Fruit fly (Drosophila melanogaster) whole organism, embryonic: Measurements from ENCODE around the gene CG4594.
A peak's percentile ranks its signal among the peaks of the same experiment; 100 is the strongest.

ENCODE experiments used
- Aef1 ChIP-seq: fragments of 200-800 bp; sonication (Bioruptor generic); IDR thresholded peaks from 3 replicates; pipeline ENCODE4 v1.3.6; 2022; ENCODE audit warnings: missing biosample characterization, missing genetic modification characterization
- B-H1 ChIP-seq: fragments of 200-800 bp; sonication (Bioruptor generic); IDR thresholded peaks from 3 replicates; pipeline ENCODE4 v1.3.6; 2022; ENCODE audit warnings: missing biosample characterization, missing genetic modification characterization
- C15 ChIP-seq: fragments of 200-800 bp; sonication (Bioruptor generic); IDR thresholded peaks from 3 replicates; pipeline ENCODE4 v1.3.6; 2022; ENCODE audit warnings: missing biosample characterization, missing genetic modification characterization
- CG10267 ChIP-seq: fragments of 200-800 bp; sonication (Bioruptor generic); optimal IDR thresholded peaks from 2 replicates; lab custom pipeline; 2018; ENCODE audit warnings: missing biosample characterization, mild to moderate bottlenecking, missing genetic modification characterization, moderate library complexity
- CG10979 ChIP-seq: fragments of 200-800 bp; sonication (Bioruptor generic); optimal IDR thresholded peaks from 2 replicates; lab custom pipeline; 2018; ENCODE audit warnings: missing biosample characterization, mild to moderate bottlenecking, missing genetic modification characterization, moderate library complexity
- CG11504 ChIP-seq: fragments of 200-800 bp; sonication (Bioruptor generic); optimal IDR thresholded peaks from 3 replicates; lab custom pipeline; 2019; ENCODE audit warnings: missing biosample characterization, mild to moderate bottlenecking, missing genetic modification characterization, moderate library complexity
- CG11723 ChIP-seq: fragments of 200-800 bp; sonication (Bioruptor generic); optimal IDR thresholded peaks from 2 replicates; lab custom pipeline; 2017; ENCODE audit warnings: missing biosample characterization, mild to moderate bottlenecking, missing genetic modification characterization
- CG13624 ChIP-seq: fragments of 200-800 bp; sonication (Bioruptor generic); optimal IDR thresholded peaks from 2 replicates; lab custom pipeline; 2016; ENCODE audit warnings: missing biosample characterization, missing genetic modification characterization
- CG13894 ChIP-seq: fragments of 200-800 bp; sonication (Bioruptor generic); optimal IDR thresholded peaks from 3 replicates; lab custom pipeline; 2018; ENCODE audit warnings: missing biosample characterization, mild to moderate bottlenecking, missing genetic modification characterization, moderate library complexity
- CG14710 ChIP-seq: fragments of 200-800 bp; sonication (Bioruptor generic); optimal IDR thresholded peaks from 3 replicates; lab custom pipeline; 2019; ENCODE audit warnings: missing biosample characterization, mild to moderate bottlenecking, missing genetic modification characterization, moderate library complexity
- CG15011 ChIP-seq: fragments of 200-800 bp; sonication (Bioruptor generic); optimal IDR thresholded peaks from 3 replicates; lab custom pipeline; 2018; ENCODE audit warnings: missing biosample characterization, mild to moderate bottlenecking, missing genetic modification characterization
- CG1602 ChIP-seq: fragments of 200-800 bp; sonication (Bioruptor generic); optimal IDR thresholded peaks from 3 replicates; lab custom pipeline; 2016; ENCODE audit warnings: missing biosample characterization, missing genetic modification characterization
- CG17568 ChIP-seq: fragments of 200-800 bp; sonication (Bioruptor generic); optimal IDR thresholded peaks from 2 replicates; lab custom pipeline; 2018; ENCODE audit warnings: missing biosample characterization, mild to moderate bottlenecking, missing genetic modification characterization, moderate library complexity
- CG18011 ChIP-seq: fragments of 200-800 bp; sonication (Bioruptor generic); optimal IDR thresholded peaks from 2 replicates; lab custom pipeline; 2017; ENCODE audit warnings: missing biosample characterization, missing genetic modification characterization, mild to moderate bottlenecking, moderate library complexity, missing genotype
- CG18262 ChIP-seq: fragments of 200-800 bp; optimal IDR thresholded peaks from 3 replicates; lab custom pipeline; 2019; ENCODE audit warnings: missing biosample characterization, mild to moderate bottlenecking, missing genetic modification characterization, moderate library complexity
- CG18619 ChIP-seq: fragments of 200-800 bp; sonication (Bioruptor generic); optimal IDR thresholded peaks from 3 replicates; lab custom pipeline; 2017; ENCODE audit warnings: missing biosample characterization, mild to moderate bottlenecking, missing genetic modification characterization
- CG18764 ChIP-seq: fragments of 200-800 bp; sonication (Bioruptor generic); optimal IDR thresholded peaks from 3 replicates; lab custom pipeline; 2016; ENCODE audit warnings: missing biosample characterization, missing genetic modification characterization
- CG2199 ChIP-seq: fragments of 200-800 bp; sonication (Bioruptor generic); IDR thresholded peaks from 3 replicates; pipeline ENCODE4 v1.3.6; 2022; ENCODE audit warnings: missing biosample characterization, missing genetic modification characterization
- CG42726 ChIP-seq: fragments of 200-800 bp; sonication (Bioruptor generic); IDR thresholded peaks from 2 replicates; pipeline ENCODE4 v1.3.6; 2022; ENCODE audit warnings: missing biosample characterization, missing genetic modification characterization; ENCODE audit not compliant: partially characterized antibody
- CG4707 ChIP-seq: fragments of 200-800 bp; sonication (Bioruptor generic); optimal IDR thresholded peaks from 2 replicates; lab custom pipeline; 2018; ENCODE audit warnings: missing biosample characterization, mild to moderate bottlenecking, missing genetic modification characterization, moderate library complexity
- CG5953 ChIP-seq: fragments of 200-800 bp; sonication (Bioruptor generic); IDR thresholded peaks from 2 replicates; pipeline ENCODE4 v1.3.6; 2022; ENCODE audit warnings: missing biosample characterization, missing genetic modification characterization
- CG6254 ChIP-seq: fragments of 200-800 bp; sonication (Bioruptor generic); optimal IDR thresholded peaks from 3 replicates; lab custom pipeline; 2017; ENCODE audit warnings: mild to moderate bottlenecking, missing biosample characterization, missing genetic modification reagents, missing genetic modification characterization
- CG6654 ChIP-seq: fragments of 200-800 bp; sonication (Bioruptor generic); optimal IDR thresholded peaks from 2 replicates; lab custom pipeline; 2017; ENCODE audit warnings: missing biosample characterization, mild to moderate bottlenecking, missing genetic modification characterization
- CG7556 ChIP-seq: fragments of 200-800 bp; sonication (Bioruptor generic); optimal IDR thresholded peaks from 2 replicates; lab custom pipeline; 2017; ENCODE audit warnings: missing biosample characterization, mild to moderate bottlenecking, missing genetic modification characterization
- CG7839 ChIP-seq: fragments of 200-800 bp; sonication (Bioruptor generic); optimal IDR thresholded peaks from 3 replicates; lab custom pipeline; 2018; ENCODE audit warnings: missing biosample characterization, mild to moderate bottlenecking, missing genetic modification characterization, moderate library complexity
- CG9215 ChIP-seq: fragments of 200-800 bp; sonication (Bioruptor generic); IDR thresholded peaks from 2 replicates; pipeline ENCODE4 v1.3.6; 2022; ENCODE audit warnings: missing biosample characterization, missing genetic modification characterization
- CG9437 ChIP-seq: fragments of 200-800 bp; sonication (Bioruptor generic); optimal IDR thresholded peaks from 2 replicates; lab custom pipeline; 2018; ENCODE audit warnings: missing biosample characterization, mild to moderate bottlenecking, missing genetic modification characterization
- D19A ChIP-seq: fragments of 200-800 bp; optimal IDR thresholded peaks from 3 replicates; lab custom pipeline; 2019; ENCODE audit warnings: missing biosample characterization, mild to moderate bottlenecking, missing genetic modification characterization, moderate library complexity
- E2f2 ChIP-seq: fragments of 200-800 bp; sonication (Bioruptor generic); IDR thresholded peaks from 2 replicates; pipeline ENCODE4 v1.3.6; 2022; ENCODE audit warnings: missing biosample characterization, missing genetic modification characterization
- H15 ChIP-seq: fragments of 200-800 bp; sonication (Bioruptor generic); IDR thresholded peaks from 3 replicates; pipeline ENCODE4 v1.3.6; 2022; ENCODE audit warnings: missing biosample characterization, missing genetic modification characterization
- HLH4C ChIP-seq: fragments of 200-800 bp; sonication (Bioruptor generic); IDR thresholded peaks from 3 replicates; pipeline ENCODE4 v1.3.6; 2022; ENCODE audit warnings: missing biosample characterization, missing genetic modification characterization; ENCODE audit not compliant: partially characterized antibody
- Hey ChIP-seq: fragments of 200-800 bp; sonication (Bioruptor generic); optimal IDR thresholded peaks from 3 replicates; lab custom pipeline; 2018; ENCODE audit warnings: missing biosample characterization, mild to moderate bottlenecking, missing genetic modification characterization
- Mrtf ChIP-seq: fragments of 200-800 bp; sonication (Bioruptor generic); IDR thresholded peaks from 3 replicates; pipeline ENCODE4 v1.3.6; 2022; ENCODE audit warnings: missing biosample characterization, missing genetic modification characterization
- Myb ChIP-seq: fragments of 200-800 bp; sonication (Bioruptor generic); optimal IDR thresholded peaks from 2 replicates; lab custom pipeline; 2016; ENCODE audit warnings: missing biosample characterization, missing genetic modification characterization
- NC2β ChIP-seq: fragments of 200-800 bp; sonication (Bioruptor generic); optimal IDR thresholded peaks from 2 replicates; lab custom pipeline; 2016; ENCODE audit warnings: missing biosample characterization, missing genetic modification characterization
- Nf-YB ChIP-seq: fragments of 200-800 bp; sonication (Bioruptor generic); optimal IDR thresholded peaks from 3 replicates; lab custom pipeline; 2019; ENCODE audit warnings: missing biosample characterization, mild to moderate bottlenecking, missing genetic modification characterization, moderate library complexity
- Nf-YC ChIP-seq: fragments of 200-800 bp; optimal IDR thresholded peaks from 3 replicates; lab custom pipeline; 2019; ENCODE audit warnings: missing biosample characterization, mild to moderate bottlenecking, missing genetic modification characterization, moderate library complexity
- NfI ChIP-seq: fragments of 200-800 bp; sonication (Bioruptor generic); optimal IDR thresholded peaks from 3 replicates; lab custom pipeline; 2018; ENCODE audit warnings: missing biosample characterization, mild to moderate bottlenecking, missing genetic modification characterization, moderate library complexity
- Rx ChIP-seq: fragments of 200-800 bp; sonication (Bioruptor generic); IDR thresholded peaks from 2 replicates; pipeline ENCODE4 v1.3.6; 2022; ENCODE audit warnings: missing biosample characterization, missing genetic modification characterization
- Scr ChIP-seq: fragments of 200-800 bp; sonication (Bioruptor generic); IDR thresholded peaks from 2 replicates; pipeline ENCODE4 v1.3.6; 2022; ENCODE audit warnings: missing biosample characterization, missing genetic modification characterization; ENCODE audit not compliant: partially characterized antibody
- Six4 ChIP-seq: fragments of 200-800 bp; sonication (Bioruptor generic); optimal IDR thresholded peaks from 2 replicates; lab custom pipeline; 2016; ENCODE audit warnings: missing biosample characterization, missing genetic modification characterization
- Xrp1 ChIP-seq: fragments of 200-800 bp; sonication (Bioruptor generic); IDR thresholded peaks from 2 replicates; pipeline ENCODE4 v1.3.6; 2022; ENCODE audit warnings: missing biosample characterization, missing genetic modification characterization
- bbx ChIP-seq: fragments of 200-800 bp; sonication (Bioruptor generic); IDR thresholded peaks from 2 replicates; pipeline ENCODE4 v1.3.6; 2022; ENCODE audit warnings: missing biosample characterization, missing genetic modification characterization; ENCODE audit not compliant: partially characterized antibody
- corto ChIP-seq: fragments of 200-800 bp; sonication (Bioruptor generic); optimal IDR thresholded peaks from 2 replicates; lab custom pipeline; 2016; ENCODE audit warnings: missing biosample characterization, mild to moderate bottlenecking, missing genetic modification characterization, moderate library complexity
- croc ChIP-seq: fragments of 200-800 bp; sonication (Bioruptor generic); conservative IDR thresholded peaks from 3 replicates; pipeline ENCODE4 v1.3.6; 2022; ENCODE audit warnings: missing biosample characterization, missing genetic modification characterization
- esg ChIP-seq: fragments of 200-800 bp; sonication (Bioruptor generic); conservative IDR thresholded peaks from 2 replicates; pipeline ENCODE4 v1.3.6; 2022; ENCODE audit warnings: missing biosample characterization, missing genetic modification characterization
- eve ChIP-seq, 2 experiments: fragments of >200 bp; optimal IDR thresholded peaks; 2 replicates each; lab custom pipeline; 2017; ENCODE audit warnings: missing biosample characterization in 2 of 2, missing genetic modification characterization in 2 of 2
- exex ChIP-seq: fragments of 200-800 bp; sonication (Bioruptor generic); optimal IDR thresholded peaks from 4 replicates; lab custom pipeline; 2018; ENCODE audit warnings: missing biosample characterization, mild to moderate bottlenecking, missing genetic modification characterization, moderate library complexity
- insv ChIP-seq, 2 experiments: fragments of 200-800 bp; sonication (Bioruptor generic); optimal IDR thresholded peaks; 3 replicates each; lab custom pipeline; 2016 to 2018; ENCODE audit warnings: missing biosample characterization in 2 of 2, missing genetic modification characterization in 2 of 2
- lbe ChIP-seq: fragments of 200-800 bp; sonication (Bioruptor generic); optimal IDR thresholded peaks from 2 replicates; lab custom pipeline; 2016; ENCODE audit warnings: missing biosample characterization, mild to moderate bottlenecking, missing genetic modification characterization
- phol ChIP-seq: fragments of 200-800 bp; sonication (Bioruptor generic); optimal IDR thresholded peaks from 3 replicates; lab custom pipeline; 2018; ENCODE audit warnings: missing biosample characterization, mild to moderate bottlenecking, missing genetic modification characterization, moderate library complexity

CG4594 gene

dm6 chr2L:9890576-9890975 lies 29.4 kb upstream of the CG4594 start, which contains the start of the genes CG34183 and CG4537:
Gene CG34183, minus strand, starts transcription at chr2L:9890772.
Gene CG4537, plus strand, starts transcription at chr2L:9890885.
- TF ChIP-seq Rx (GFP tag; lab: Robert Waterston, UW) (no peak), CG9437 (GFP tag; lab: Kevin White, UChicago) (no peak), CG18764 (GFP tag; lab: Kevin White, UChicago) (no peak), C15 (GFP tag; lab: Robert Waterston, UW) (no peak), D19A (tag; lab: Kevin White, UChicago) (no peak), CG11723 (no peak), Aef1 (GFP tag; lab: Robert Waterston, UW) (no peak), Hey (tag; lab: Kevin White, UChicago) (no peak), B-H1 (GFP tag; lab: Robert Waterston, UW) (no peak), H15 (GFP tag; lab: Robert Waterston, UW) (no peak), CG13624 (GFP tag; lab: Kevin White, UChicago) (peak; percentile 40), Xrp1 (GFP tag; lab: Robert Waterston, UW) (no peak), Mrtf (no peak), exex (tag; lab: Kevin White, UChicago) (no peak), CG5953 (GFP tag; lab: Robert Waterston, UW) (no peak), NfI (GFP tag; lab: Kevin White, UChicago) (no peak), CG11504 (tag; lab: Kevin White, UChicago) (no peak), NC2β (GFP tag; lab: Kevin White, UChicago) (peak; percentile 2), corto (no peak), phol (tag; lab: Kevin White, UChicago) (peak; percentile 49), bbx (GFP tag; lab: Robert Waterston, UW) (peak; percentile 94), CG13894 (tag; lab: Kevin White, UChicago) (no peak), CG9215 (GFP tag; lab: Robert Waterston, UW) (no peak), CG10979 (tag; lab: Kevin White, UChicago) (no peak), Myb (GFP tag; lab: Kevin White, UChicago) (peak; percentile 35), lbe (GFP tag; lab: Kevin White, UChicago) (no peak), Scr (peak; percentile 90), CG6654 (GFP tag; lab: Kevin White, UChicago) (no peak), CG2199 (no peak), CG17568 (GFP tag; lab: Kevin White, UChicago) (no peak), CG15011 (no peak), esg (GFP tag; lab: Robert Waterston, UW) (no peak), Nf-YB (no peak), CG7839 (tag; lab: Kevin White, UChicago) (no peak), croc (no peak), CG18011 (GFP tag; lab: Kevin White, UChicago) (no peak), CG42726 (GFP tag; lab: Robert Waterston, UW) (peak; percentile 93), insv (GFP tag; optimal IDR thresholded peaks at IDR 0.05; lab: Kevin White, UChicago) (no peak), HLH4C (GFP tag; lab: Robert Waterston, UW) (peak; percentile 90), CG4707 (GFP tag; lab: Kevin White, UChicago) (no peak), eve (GFP tag; optimal IDR thresholded peaks at IDR 0.05; lab: Kevin White, UChicago) (no peak), CG1602 (GFP tag; lab: Kevin White, UChicago) (no peak), Nf-YC (tag; lab: Kevin White, UChicago) (no peak), CG7556 (GFP tag; lab: Kevin White, UChicago) (no peak), CG18262 (no peak), CG6254 (no peak), E2f2 (GFP tag; lab: Robert Waterston, UW) (peak; percentile 68), CG18619 (GFP tag; lab: Kevin White, UChicago) (no peak), Six4 (no peak), CG10267 (tag; lab: Kevin White, UChicago) (peak; percentile 25), CG14710 (peak; percentile 35)
